Fruit fly (Drosophila melanogaster) whole organism, pupa: Measurements from ENCODE around the gene CG17186.

ENCODE experiments used
- CG10348 ChIP-seq: fragments of 200-800 bp; sonication (Bioruptor generic); IDR thresholded peaks from 2 replicates; pipeline ENCODE4 v1.3.6; 2022; ENCODE audit warnings: missing biosample characterization, missing genetic modification characterization
- CG12605 ChIP-seq: fragments of 200-800 bp; sonication (Bioruptor generic); IDR thresholded peaks from 2 replicates; pipeline ENCODE4 v1.3.6; 2022; ENCODE audit warnings: missing biosample characterization, missing genetic modification characterization
- CG13204 ChIP-seq: fragments of 200-800 bp; sonication (Bioruptor generic); optimal IDR thresholded peaks from 2 replicates; lab custom pipeline; 2018; ENCODE audit warnings: missing biosample characterization, mild to moderate bottlenecking, missing genetic modification characterization, moderate library complexity
- CG14655 ChIP-seq: fragments of 200-800 bp; sonication (Bioruptor generic); optimal IDR thresholded peaks from 3 replicates; lab custom pipeline; 2017; ENCODE audit warnings: mild to moderate bottlenecking, missing biosample characterization, missing genetic modification reagents, missing genetic modification characterization
- CG15710 ChIP-seq: fragments of 200-800 bp; sonication (Bioruptor generic); optimal IDR thresholded peaks from 2 replicates; lab custom pipeline; 2018; ENCODE audit warnings: missing biosample characterization, mild to moderate bottlenecking, missing genetic modification characterization, moderate library complexity
- CG17806 ChIP-seq: fragments of 200-800 bp; sonication (Bioruptor generic); optimal IDR thresholded peaks from 2 replicates; lab custom pipeline; 2018; ENCODE audit warnings: missing biosample characterization, mild to moderate bottlenecking, missing genetic modification characterization, moderate library complexity
- CG32121 ChIP-seq: fragments of 200-800 bp; sonication (Bioruptor generic); IDR thresholded peaks from 2 replicates; pipeline ENCODE4 v1.3.6; 2022; ENCODE audit warnings: missing biosample characterization, missing genetic modification characterization
- CG34367 ChIP-seq: fragments of 200-800 bp; sonication (Bioruptor generic); optimal IDR thresholded peaks from 2 replicates; lab custom pipeline; 2018; ENCODE audit warnings: missing biosample characterization, mild to moderate bottlenecking, missing genetic modification characterization
- CG4496 ChIP-seq: fragments of 200-800 bp; sonication (Bioruptor generic); IDR thresholded peaks from 3 replicates; pipeline ENCODE4 v1.3.6; 2022; ENCODE audit warnings: missing biosample characterization, missing genetic modification characterization
- CG8159 ChIP-seq: fragments of 200-800 bp; sonication (Bioruptor generic); optimal IDR thresholded peaks from 3 replicates; lab custom pipeline; 2018; ENCODE audit warnings: missing biosample characterization, mild to moderate bottlenecking, missing genetic modification characterization, moderate library complexity
- CG8301 ChIP-seq: fragments of 200-800 bp; sonication (Bioruptor generic); optimal IDR thresholded peaks from 2 replicates; lab custom pipeline; 2018; ENCODE audit warnings: missing biosample characterization, mild to moderate bottlenecking, missing genetic modification characterization
- CG9948 ChIP-seq: fragments of 200-800 bp; sonication (Bioruptor generic); optimal IDR thresholded peaks from 2 replicates; lab custom pipeline; 2018; ENCODE audit warnings: missing biosample characterization, mild to moderate bottlenecking, missing genetic modification characterization, moderate library complexity
- D1 ChIP-seq: fragments of 200-800 bp; sonication (Bioruptor generic); optimal IDR thresholded peaks from 2 replicates; lab custom pipeline; 2018; ENCODE audit warnings: missing biosample characterization, mild to moderate bottlenecking, missing genetic modification characterization, moderate library complexity
- EcR ChIP-seq: fragments of 200-800 bp; sonication (Bioruptor generic); optimal IDR thresholded peaks from 3 replicates; lab custom pipeline; 2019; ENCODE audit warnings: missing biosample characterization, missing genetic modification characterization, mild to moderate bottlenecking, moderate library complexity, missing genetic modification reagents
- Ets98B ChIP-seq: fragments of 200-800 bp; sonication (Bioruptor generic); IDR thresholded peaks from 2 replicates; pipeline ENCODE4 v1.3.6; 2022; ENCODE audit warnings: missing biosample characterization, missing genetic modification characterization
- Pif1A ChIP-seq: fragments of 200-800 bp; sonication (Bioruptor generic); optimal IDR thresholded peaks from 3 replicates; lab custom pipeline; 2016; ENCODE audit warnings: missing biosample characterization, missing genetic modification characterization
- Pif1B ChIP-seq: fragments of 200-800 bp; sonication (Bioruptor generic); optimal IDR thresholded peaks from 3 replicates; lab custom pipeline; 2016; ENCODE audit warnings: missing biosample characterization, missing genetic modification characterization
- Snoo ChIP-seq: fragments of 200-800 bp; sonication (Bioruptor generic); optimal IDR thresholded peaks from 3 replicates; lab custom pipeline; 2017; ENCODE audit warnings: missing biosample characterization, mild to moderate bottlenecking, missing genetic modification characterization, inconsistent platforms
- fd96Ca ChIP-seq: fragments of 200-800 bp; sonication (Bioruptor generic); IDR thresholded peaks from 3 replicates; pipeline ENCODE4 v1.3.6; 2022; ENCODE audit warnings: missing biosample characterization, missing genetic modification characterization
- gl ChIP-seq: fragments of 200-800 bp; sonication (Bioruptor generic); optimal IDR thresholded peaks from 2 replicates; lab custom pipeline; 2018; ENCODE audit warnings: missing biosample characterization, mild to moderate bottlenecking, missing genetic modification characterization
- rn ChIP-seq: fragments of 200-800 bp; sonication (Bioruptor generic); IDR thresholded peaks from 2 replicates; pipeline ENCODE4 v1.3.6; 2022; ENCODE audit warnings: missing biosample characterization, missing genetic modification characterization

The CG17186 gene

dm6 chr3R:19915312-19915711, 38.0 kb upstream of the CG17186 start, which contains the start of the genes Xport-A and Xport-B:
Xport-A (minus strand) TSS chr3R:19915412.
Xport-B (minus strand) TSS chr3R:19915412.
- TF ChIP-seq CG32121 = no peak
- TF ChIP-seq CG9948 (tag; lab: Kevin White, UChicago) = no peak
- no peak for TF ChIP-seq CG15710 (tag; lab: Kevin White, UChicago)
- TF ChIP-seq CG8159 (tag; lab: Kevin White, UChicago) = no peak
- no peak for TF ChIP-seq CG17806
- TF ChIP-seq Snoo (tag; lab: Kevin White, UChicago) = no peak

dm6 chr3R:19911030-19911429, 33.7 kb upstream of the CG17186 start:
- TF ChIP-seq CG9948 (tag; lab: Kevin White, UChicago) = no peak
- no peak for TF ChIP-seq CG14655 (GFP tag; lab: Kevin White, UChicago)

dm6 chr3R:19910302-19911029, 33.2 kb upstream of the CG17186 start:
- TF ChIP-seq CG8301 (tag; lab: Kevin White, UChicago) (peak; percentile 2), Pif1B (peak; percentile 40), CG34367 (no peak), CG14655 (GFP tag; lab: Kevin White, UChicago) (peak; percentile 45), fd96Ca (GFP tag; lab: Robert Waterston, UW) (no peak), gl (tag; lab: Kevin White, UChicago) (peak; percentile 36), CG13204 (GFP tag; lab: Kevin White, UChicago) (no peak), EcR (GFP tag; lab: Kevin White, UChicago) (peak; percentile 52), CG9948 (tag; lab: Kevin White, UChicago) (no peak), D1 (tag; lab: Kevin White, UChicago) (no peak), Pif1A (GFP tag; lab: Kevin White, UChicago) (peak; percentile 45), CG4496 (GFP tag; lab: Robert Waterston, UW) (no peak), CG17806 (no peak), CG8159 (tag; lab: Kevin White, UChicago) (no peak), CG15710 (tag; lab: Kevin White, UChicago) (no peak), CG12605 (no peak), CG10348 (no peak), Snoo (tag; lab: Kevin White, UChicago) (no peak), rn (GFP tag; lab: Robert Waterston, UW) (no peak), CG32121 (no peak), Ets98B (GFP tag; lab: Robert Waterston, UW) (no peak)

- TF ChIP-seq fd96Ca (GFP tag; lab: Robert Waterston, UW) (no peak), Pif1B (no peak), CG12605 (no peak), CG9948 (tag; lab: Kevin White, UChicago) (no peak), Pif1A (GFP tag; lab: Kevin White, UChicago) (no peak), CG34367 (no peak), EcR (GFP tag; lab: Kevin White, UChicago) (no peak), CG17806 (no peak)
Observed at dm6 chr3R:19909541-19910182, 32.3 kb upstream of the CG17186 start.

dm6 chr3R:19908863-19909343, 31.6 kb upstream of the CG17186 start:
- TF ChIP-seq CG32121 (peak; percentile 68; the same call in 1 of the 2 replicates), CG8159 (tag; lab: Kevin White, UChicago) (peak; percentile 81), CG34367 (peak; percentile 69), rn (GFP tag; lab: Robert Waterston, UW) (peak; percentile 52), CG13204 (GFP tag; lab: Kevin White, UChicago) (peak; percentile 10), CG10348 (peak; percentile 49; the same call in 1 of the 2 replicates), CG14655 (GFP tag; lab: Kevin White, UChicago) (peak; percentile 81), Ets98B (GFP tag; lab: Robert Waterston, UW) (peak; percentile 90), Snoo (tag; lab: Kevin White, UChicago) (peak; percentile 82), CG17806 (peak; percentile 76), gl (tag; lab: Kevin White, UChicago) (no peak), CG4496 (GFP tag; lab: Robert Waterston, UW) (peak; percentile 89), CG8301 (tag; lab: Kevin White, UChicago) (peak; percentile 75), Pif1B (peak; percentile 85), CG12605 (peak; percentile 77), fd96Ca (GFP tag; lab: Robert Waterston, UW) (peak; percentile 90), CG9948 (tag; lab: Kevin White, UChicago) (peak; percentile 68), EcR (GFP tag; lab: Kevin White, UChicago) (no peak), D1 (tag; lab: Kevin White, UChicago) (no peak), CG15710 (tag; lab: Kevin White, UChicago) (peak; percentile 75), Pif1A (GFP tag; lab: Kevin White, UChicago) (peak; percentile 83)
